Fruit fly (Drosophila melanogaster) whole organism, embryonic: ENCODE results near the gene CAH7.

ENCODE experiments used
- CG10209 ChIP-seq: fragments of 200-800 bp; sonication (Bioruptor generic); optimal IDR thresholded peaks from 3 replicates; lab custom pipeline; 2017; ENCODE audit warnings: missing biosample characterization, mild to moderate bottlenecking, missing genetic modification characterization, missing genetic modification reagents
- CG10321 ChIP-seq: fragments of 200-800 bp; sonication (Bioruptor generic); IDR thresholded peaks from 2 replicates; pipeline ENCODE4 v1.3.6; 2022; ENCODE audit warnings: missing biosample characterization, missing genetic modification characterization
- CG10366 ChIP-seq: fragments of 200-800 bp; sonication (Bioruptor generic); IDR thresholded peaks from 2 replicates; pipeline ENCODE4 v1.3.6; 2022; ENCODE audit warnings: missing biosample characterization, missing genetic modification characterization
- CG12744 ChIP-seq: fragments of 200-800 bp; sonication (Bioruptor generic); optimal IDR thresholded peaks from 2 replicates; lab custom pipeline; 2016; ENCODE audit warnings: missing biosample characterization, missing genetic modification characterization
- CG12769 ChIP-seq: fragments of 200-800 bp; sonication (Bioruptor generic); optimal IDR thresholded peaks from 2 replicates; lab custom pipeline; 2019; ENCODE audit warnings: missing biosample characterization, mild to moderate bottlenecking, missing genetic modification characterization, moderate library complexity
- CG14014 ChIP-seq: fragments of 200-800 bp; sonication (Bioruptor generic); IDR thresholded peaks from 2 replicates; pipeline ENCODE4 v1.3.6; 2022; ENCODE audit warnings: missing biosample characterization, missing genetic modification characterization
- CG15011 ChIP-seq: fragments of 200-800 bp; sonication (Bioruptor generic); optimal IDR thresholded peaks from 3 replicates; lab custom pipeline; 2018; ENCODE audit warnings: missing biosample characterization, mild to moderate bottlenecking, missing genetic modification characterization
- CG16815 ChIP-seq: fragments of 200-800 bp; sonication (Bioruptor generic); optimal IDR thresholded peaks from 3 replicates; lab custom pipeline; 2017; ENCODE audit warnings: missing biosample characterization, mild to moderate bottlenecking, missing genetic modification characterization
- CG17385 ChIP-seq: fragments of 200-800 bp; sonication (Bioruptor generic); optimal IDR thresholded peaks from 3 replicates; lab custom pipeline; 2018; ENCODE audit warnings: missing biosample characterization, mild to moderate bottlenecking, missing genetic modification characterization
- CG17568 ChIP-seq: fragments of 200-800 bp; sonication (Bioruptor generic); optimal IDR thresholded peaks from 2 replicates; lab custom pipeline; 2018; ENCODE audit warnings: missing biosample characterization, mild to moderate bottlenecking, missing genetic modification characterization, moderate library complexity
- CG1792 ChIP-seq: fragments of 200-800 bp; sonication (Bioruptor generic); optimal IDR thresholded peaks from 2 replicates; lab custom pipeline; 2016; ENCODE audit warnings: missing biosample characterization, missing genetic modification characterization
- CG18599 ChIP-seq: fragments of 200-800 bp; sonication (Bioruptor generic); optimal IDR thresholded peaks from 3 replicates; lab custom pipeline; 2017; ENCODE audit warnings: missing biosample characterization, missing genetic modification characterization, mild to moderate bottlenecking, moderate library complexity, missing genetic modification reagents
- CG2116 ChIP-seq: fragments of 200-800 bp; sonication (Bioruptor generic); optimal IDR thresholded peaks from 3 replicates; lab custom pipeline; 2018; ENCODE audit warnings: missing biosample characterization, mild to moderate bottlenecking, missing genetic modification characterization
- CG2120 ChIP-seq: fragments of 200-800 bp; sonication (Bioruptor generic); optimal IDR thresholded peaks from 3 replicates; lab custom pipeline; 2016; ENCODE audit warnings: missing biosample characterization, missing genetic modification characterization
- CG2202 ChIP-seq: fragments of 200-800 bp; sonication (Bioruptor generic); optimal IDR thresholded peaks from 2 replicates; lab custom pipeline; 2018; ENCODE audit warnings: missing biosample characterization, mild to moderate bottlenecking, missing genetic modification characterization
- CG30403 ChIP-seq: fragments of 200-800 bp; sonication (Bioruptor generic); optimal IDR thresholded peaks from 3 replicates; lab custom pipeline; 2016; ENCODE audit warnings: missing biosample characterization, missing genetic modification characterization
- CG32772 ChIP-seq: fragments of 200-800 bp; sonication (Bioruptor generic); IDR thresholded peaks from 2 replicates; pipeline ENCODE4 v1.3.6; 2022; ENCODE audit warnings: missing biosample characterization, missing genetic modification characterization
- CG33213 ChIP-seq: fragments of 200-800 bp; sonication (Bioruptor generic); optimal IDR thresholded peaks from 3 replicates; lab custom pipeline; 2016; ENCODE audit warnings: missing biosample characterization, missing genetic modification characterization
- CG34422 ChIP-seq: fragments of 200-800 bp; sonication (Bioruptor generic); IDR thresholded peaks from 3 replicates; pipeline ENCODE4 v1.3.6; 2022; ENCODE audit warnings: missing biosample characterization, missing genetic modification characterization
- CG42726 ChIP-seq: fragments of 200-800 bp; sonication (Bioruptor generic); IDR thresholded peaks from 2 replicates; pipeline ENCODE4 v1.3.6; 2022; ENCODE audit warnings: missing biosample characterization, missing genetic modification characterization; ENCODE audit not compliant: partially characterized antibody
- CG43689 ChIP-seq: fragments of 200-800 bp; sonication (Bioruptor generic); IDR thresholded peaks from 2 replicates; pipeline ENCODE4 v1.3.6; 2022; ENCODE audit warnings: missing biosample characterization, missing genetic modification characterization
- CG4404 ChIP-seq: fragments of 200-800 bp; sonication (Bioruptor generic); IDR thresholded peaks from 2 replicates; pipeline ENCODE4 v1.3.6; 2022; ENCODE audit warnings: missing biosample characterization, missing genetic modification characterization
- CG6254 ChIP-seq: fragments of 200-800 bp; sonication (Bioruptor generic); optimal IDR thresholded peaks from 3 replicates; lab custom pipeline; 2017; ENCODE audit warnings: mild to moderate bottlenecking, missing biosample characterization, missing genetic modification reagents, missing genetic modification characterization
- CG7786 ChIP-seq: fragments of 200-800 bp; sonication (Bioruptor generic); optimal IDR thresholded peaks from 2 replicates; lab custom pipeline; 2016; ENCODE audit warnings: missing biosample characterization, missing genetic modification characterization
- CG7987 ChIP-seq: fragments of 200-800 bp; sonication (Bioruptor generic); optimal IDR thresholded peaks from 2 replicates; lab custom pipeline; 2018; ENCODE audit warnings: missing biosample characterization, mild to moderate bottlenecking, missing genetic modification characterization, moderate library complexity
- CG9797 ChIP-seq: fragments of 200-800 bp; sonication (Bioruptor generic); optimal IDR thresholded peaks from 3 replicates; lab custom pipeline; 2018; ENCODE audit warnings: missing biosample characterization, mild to moderate bottlenecking, missing genetic modification characterization
- CG9876 ChIP-seq: fragments of 200-800 bp; sonication (Bioruptor generic); optimal IDR thresholded peaks from 2 replicates; lab custom pipeline; 2016; ENCODE audit warnings: missing biosample characterization, missing genetic modification characterization
- Dip3 ChIP-seq: fragments of 200-800 bp; sonication (Bioruptor generic); optimal IDR thresholded peaks from 3 replicates; lab custom pipeline; 2016; ENCODE audit warnings: missing biosample characterization, missing genetic modification characterization
- Doc2 ChIP-seq: fragments of 200-800 bp; sonication (Bioruptor generic); IDR thresholded peaks from 2 replicates; pipeline ENCODE4 v1.3.6; 2022; ENCODE audit warnings: missing biosample characterization, missing genetic modification characterization
- ERR ChIP-seq: fragments of 200-800 bp; sonication (Bioruptor generic); optimal IDR thresholded peaks from 2 replicates; lab custom pipeline; 2016; ENCODE audit warnings: missing biosample characterization, missing genetic modification characterization
- Ets65A ChIP-seq: fragments of 200-800 bp; sonication (Bioruptor generic); peaks from one replicate; lab custom pipeline; 2016; ENCODE audit warnings: missing biosample characterization, missing genetic modification characterization
- Fer3 ChIP-seq: fragments of 200-800 bp; sonication (Bioruptor generic); optimal IDR thresholded peaks from 2 replicates; lab custom pipeline; 2018; ENCODE audit warnings: missing biosample characterization, mild to moderate bottlenecking, missing genetic modification characterization, moderate library complexity
- GATAe ChIP-seq: fragments of 200-800 bp; sonication (Bioruptor generic); conservative IDR thresholded peaks from 2 replicates; pipeline ENCODE4 v1.3.6; 2022; ENCODE audit warnings: missing biosample characterization, missing genetic modification characterization
- H15 ChIP-seq: fragments of 200-800 bp; sonication (Bioruptor generic); IDR thresholded peaks from 3 replicates; pipeline ENCODE4 v1.3.6; 2022; ENCODE audit warnings: missing biosample characterization, missing genetic modification characterization
- MTF-1 ChIP-seq: fragments of 200-800 bp; sonication (Bioruptor generic); optimal IDR thresholded peaks from 2 replicates; lab custom pipeline; 2018; ENCODE audit warnings: missing biosample characterization, mild to moderate bottlenecking, missing genetic modification characterization, borderline replicate concordance
- Sin3A ChIP-seq: fragments of >200 bp; optimal IDR thresholded peaks from 2 replicates; lab custom pipeline; 2018
- ase ChIP-seq: fragments of 200-800 bp; sonication (Bioruptor generic); IDR thresholded peaks from 3 replicates; pipeline ENCODE4 v1.3.6; 2022; ENCODE audit warnings: missing biosample characterization, missing genetic modification characterization
- crol ChIP-seq: fragments of 200-800 bp; sonication (Bioruptor generic); IDR thresholded peaks from 2 replicates; pipeline ENCODE4 v1.3.6; 2022; ENCODE audit warnings: missing biosample characterization, missing genetic modification characterization
- ems ChIP-seq: fragments of 200-800 bp; sonication (Bioruptor generic); optimal IDR thresholded peaks from 3 replicates; lab custom pipeline; 2016; ENCODE audit warnings: missing biosample characterization, missing genetic modification characterization
- ewg ChIP-seq: fragments of 200-800 bp; sonication (Bioruptor generic); optimal IDR thresholded peaks from 3 replicates; lab custom pipeline; 2017; ENCODE audit warnings: mild to moderate bottlenecking, missing biosample characterization, missing genetic modification reagents, missing genetic modification characterization
- gce ChIP-seq: fragments of 200-800 bp; sonication (Bioruptor generic); IDR thresholded peaks from 3 replicates; pipeline ENCODE4 v1.3.6; 2022; ENCODE audit warnings: missing biosample characterization, missing genetic modification characterization
- hb ChIP-seq: fragments of 200-800 bp; sonication (Bioruptor generic); IDR thresholded peaks from 3 replicates; pipeline ENCODE4 v1.3.6; 2022; ENCODE audit warnings: missing biosample characterization, missing genetic modification characterization; ENCODE audit not compliant: partially characterized antibody
- nom ChIP-seq: fragments of 200-800 bp; sonication (Bioruptor generic); optimal IDR thresholded peaks from 2 replicates; lab custom pipeline; 2017; ENCODE audit warnings: missing biosample characterization, missing genetic modification characterization, mild to moderate bottlenecking, moderate library complexity, missing genetic modification reagents
- prd ChIP-seq, 3 experiments: fragments of >200 bp in 2 of 3; fragments of 200-800 bp in 1 of 3; sonication (Bioruptor generic) in 1 of 3; optimal IDR thresholded peaks in 2 of 3; IDR thresholded peaks in 1 of 3; 2 replicates in 2 of 3; 3 replicates in 1 of 3; pipeline versions ENCODE4 v1.3.6 to Lab custom; 2017 to 2022; ENCODE audit warnings: missing biosample characterization in 1 of 3, missing genetic modification characterization in 1 of 3
- shn ChIP-seq: fragments of 200-800 bp; sonication (Bioruptor generic); optimal IDR thresholded peaks from 3 replicates; lab custom pipeline; 2016; ENCODE audit warnings: missing biosample characterization, missing genetic modification characterization
- sim ChIP-seq: fragments of 200-800 bp; sonication (Bioruptor generic); IDR thresholded peaks from 2 replicates; pipeline ENCODE4 v1.3.6; 2022; ENCODE audit warnings: missing biosample characterization, missing genetic modification characterization
- sima ChIP-seq: fragments of 200-800 bp; sonication (Bioruptor generic); optimal IDR thresholded peaks from 2 replicates; lab custom pipeline; 2016; ENCODE audit warnings: missing biosample characterization, missing genetic modification characterization
- so ChIP-seq: fragments of 200-800 bp; sonication (Bioruptor generic); IDR thresholded peaks from 3 replicates; pipeline ENCODE4 v1.3.6; 2022; ENCODE audit warnings: missing biosample characterization, missing genetic modification characterization
- sr ChIP-seq: fragments of 200-800 bp; sonication (Bioruptor generic); IDR thresholded peaks from 3 replicates; pipeline ENCODE4 v1.3.6; 2022; ENCODE audit warnings: missing biosample characterization, missing genetic modification characterization
- tin ChIP-seq: fragments of 200-800 bp; sonication (Bioruptor generic); optimal IDR thresholded peaks from 3 replicates; lab custom pipeline; 2016; ENCODE audit warnings: missing biosample characterization, missing genetic modification characterization
- tll ChIP-seq, 2 experiments: fragments of 200-800 bp in 1 of 2; fragments of >200 bp in 1 of 2; sonication (Bioruptor generic) in 1 of 2; optimal IDR thresholded peaks; 2 replicates each; lab custom pipeline; 2017 to 2019; ENCODE audit warnings: missing biosample characterization in 2 of 2, missing genetic modification characterization in 2 of 2, mild to moderate bottlenecking in 1 of 2, moderate library complexity in 1 of 2
- trh ChIP-seq: fragments of 200-800 bp; sonication (Bioruptor generic); optimal IDR thresholded peaks from 2 replicates; lab custom pipeline; 2016; ENCODE audit warnings: missing biosample characterization, missing genetic modification characterization

Gene CAH7

dm6 chr3R:10089171-10089664, 22.8 kb upstream of the CAH7 start (continued):
- TF ChIP-seq tll (GFP tag; optimal IDR thresholded peaks at IDR 0.05; lab: Kevin White, UChicago) (no peak), CG43689 (no peak), CG18599 (GFP tag; lab: Kevin White, UChicago) (no peak), CG34422 (GFP tag; lab: Robert Waterston, UW) (peak; percentile 20; the same call in 1 of the 3 replicates), Dip3 (GFP tag; lab: Kevin White, UChicago) (no peak), prd (optimal IDR thresholded peaks at IDR 0.05; lab: Kevin White, UChicago) (no peak), prd (GFP tag; IDR thresholded peaks at IDR 0.05; lab: Robert Waterston, UW) (no peak), CG10366 (no peak), MTF-1 (GFP tag; lab: Kevin White, UChicago) (no peak), CG15011 (GFP tag; lab: Kevin White, UChicago) (no peak), CG1792 (GFP tag; lab: Kevin White, UChicago) (no peak), CG12769 (peak; percentile 17), CG16815 (GFP tag; lab: Kevin White, UChicago) (no peak), gce (GFP tag; lab: Robert Waterston, UW) (no peak), CG32772 (GFP tag; lab: Robert Waterston, UW) (no peak), Sin3A (lab: Kevin White, UChicago) (no peak), nom (GFP tag; lab: Kevin White, UChicago) (peak; percentile 25), Fer3 (tag; lab: Kevin White, UChicago) (no peak), CG9797 (GFP tag; lab: Kevin White, UChicago) (no peak), Ets65A (GFP tag; lab: Kevin White, UChicago) (no peak), Doc2 (GFP tag; lab: Robert Waterston, UW) (no peak), sim (no peak), CG9876 (GFP tag; lab: Kevin White, UChicago) (no peak), CG14014 (GFP tag; lab: Robert Waterston, UW) (no peak), CG10321 (peak; percentile 86), CG4404 (GFP tag; lab: Robert Waterston, UW) (no peak), GATAe (GFP tag; lab: Robert Waterston, UW) (no peak), trh (GFP tag; lab: Kevin White, UChicago) (no peak), ewg (GFP tag; lab: Kevin White, UChicago) (peak; percentile 68), tin (GFP tag; lab: Kevin White, UChicago) (no peak), sr (GFP tag; lab: Robert Waterston, UW) (peak; percentile 99), crol (GFP tag; lab: Robert Waterston, UW) (no peak), CG42726 (GFP tag; lab: Robert Waterston, UW) (no peak), CG7987 (GFP tag; lab: Kevin White, UChicago) (no peak), ERR (GFP tag; lab: Kevin White, UChicago) (peak; percentile 31), CG7786 (GFP tag; lab: Kevin White, UChicago) (no peak), CG10209 (GFP tag; lab: Kevin White, UChicago) (no peak), CG17568 (GFP tag; lab: Kevin White, UChicago) (no peak), CG30403 (GFP tag; lab: Kevin White, UChicago) (no peak), CG2202 (no peak), CG17385 (no peak), H15 (GFP tag; lab: Robert Waterston, UW) (no peak), CG33213 (GFP tag; lab: Kevin White, UChicago) (no peak), CG2120 (GFP tag; lab: Kevin White, UChicago) (no peak), so (GFP tag; lab: Robert Waterston, UW) (no peak), CG12744 (GFP tag; lab: Kevin White, UChicago) (no peak), hb (GFP tag; lab: Robert Waterston, UW) (no peak), ase (no peak), ems (GFP tag; lab: Kevin White, UChicago) (no peak), sima (GFP tag; lab: Kevin White, UChicago) (no peak), shn (GFP tag; lab: Kevin White, UChicago) (no peak), CG6254 (GFP tag; lab: Kevin White, UChicago) (no peak), CG2116 (GFP tag; lab: Kevin White, UChicago) (no peak)
